Fruit fly (Drosophila melanogaster) whole organism, pupa: ENCODE results near the gene CG32625.

Source experiments
- CG10348 ChIP-seq: fragments of 200-800 bp; sonication (Bioruptor generic); IDR thresholded peaks from 2 replicates; pipeline ENCODE4 v1.3.6; 2022; ENCODE audit warnings: missing biosample characterization, missing genetic modification characterization
- CG12605 ChIP-seq: fragments of 200-800 bp; sonication (Bioruptor generic); IDR thresholded peaks from 2 replicates; pipeline ENCODE4 v1.3.6; 2022; ENCODE audit warnings: missing biosample characterization, missing genetic modification characterization
- CG13204 ChIP-seq: fragments of 200-800 bp; sonication (Bioruptor generic); optimal IDR thresholded peaks from 2 replicates; lab custom pipeline; 2018; ENCODE audit warnings: missing biosample characterization, mild to moderate bottlenecking, missing genetic modification characterization, moderate library complexity
- CG14655 ChIP-seq: fragments of 200-800 bp; sonication (Bioruptor generic); optimal IDR thresholded peaks from 3 replicates; lab custom pipeline; 2017; ENCODE audit warnings: mild to moderate bottlenecking, missing biosample characterization, missing genetic modification reagents, missing genetic modification characterization
- CG15710 ChIP-seq: fragments of 200-800 bp; sonication (Bioruptor generic); optimal IDR thresholded peaks from 2 replicates; lab custom pipeline; 2018; ENCODE audit warnings: missing biosample characterization, mild to moderate bottlenecking, missing genetic modification characterization, moderate library complexity
- CG17806 ChIP-seq: fragments of 200-800 bp; sonication (Bioruptor generic); optimal IDR thresholded peaks from 2 replicates; lab custom pipeline; 2018; ENCODE audit warnings: missing biosample characterization, mild to moderate bottlenecking, missing genetic modification characterization, moderate library complexity
- CG32121 ChIP-seq: fragments of 200-800 bp; sonication (Bioruptor generic); IDR thresholded peaks from 2 replicates; pipeline ENCODE4 v1.3.6; 2022; ENCODE audit warnings: missing biosample characterization, missing genetic modification characterization
- CG34367 ChIP-seq: fragments of 200-800 bp; sonication (Bioruptor generic); optimal IDR thresholded peaks from 2 replicates; lab custom pipeline; 2018; ENCODE audit warnings: missing biosample characterization, mild to moderate bottlenecking, missing genetic modification characterization
- CG4496 ChIP-seq: fragments of 200-800 bp; sonication (Bioruptor generic); IDR thresholded peaks from 3 replicates; pipeline ENCODE4 v1.3.6; 2022; ENCODE audit warnings: missing biosample characterization, missing genetic modification characterization
- CG8159 ChIP-seq: fragments of 200-800 bp; sonication (Bioruptor generic); optimal IDR thresholded peaks from 3 replicates; lab custom pipeline; 2018; ENCODE audit warnings: missing biosample characterization, mild to moderate bottlenecking, missing genetic modification characterization, moderate library complexity
- CG8301 ChIP-seq: fragments of 200-800 bp; sonication (Bioruptor generic); optimal IDR thresholded peaks from 2 replicates; lab custom pipeline; 2018; ENCODE audit warnings: missing biosample characterization, mild to moderate bottlenecking, missing genetic modification characterization
- CG9948 ChIP-seq: fragments of 200-800 bp; sonication (Bioruptor generic); optimal IDR thresholded peaks from 2 replicates; lab custom pipeline; 2018; ENCODE audit warnings: missing biosample characterization, mild to moderate bottlenecking, missing genetic modification characterization, moderate library complexity
- D1 ChIP-seq: fragments of 200-800 bp; sonication (Bioruptor generic); optimal IDR thresholded peaks from 2 replicates; lab custom pipeline; 2018; ENCODE audit warnings: missing biosample characterization, mild to moderate bottlenecking, missing genetic modification characterization, moderate library complexity
- EcR ChIP-seq: fragments of 200-800 bp; sonication (Bioruptor generic); optimal IDR thresholded peaks from 3 replicates; lab custom pipeline; 2019; ENCODE audit warnings: missing biosample characterization, missing genetic modification characterization, mild to moderate bottlenecking, moderate library complexity, missing genetic modification reagents
- Ets98B ChIP-seq: fragments of 200-800 bp; sonication (Bioruptor generic); IDR thresholded peaks from 2 replicates; pipeline ENCODE4 v1.3.6; 2022; ENCODE audit warnings: missing biosample characterization, missing genetic modification characterization
- Pif1A ChIP-seq: fragments of 200-800 bp; sonication (Bioruptor generic); optimal IDR thresholded peaks from 3 replicates; lab custom pipeline; 2016; ENCODE audit warnings: missing biosample characterization, missing genetic modification characterization
- Pif1B ChIP-seq: fragments of 200-800 bp; sonication (Bioruptor generic); optimal IDR thresholded peaks from 3 replicates; lab custom pipeline; 2016; ENCODE audit warnings: missing biosample characterization, missing genetic modification characterization
- Snoo ChIP-seq: fragments of 200-800 bp; sonication (Bioruptor generic); optimal IDR thresholded peaks from 3 replicates; lab custom pipeline; 2017; ENCODE audit warnings: missing biosample characterization, mild to moderate bottlenecking, missing genetic modification characterization, inconsistent platforms
- fd96Ca ChIP-seq: fragments of 200-800 bp; sonication (Bioruptor generic); IDR thresholded peaks from 3 replicates; pipeline ENCODE4 v1.3.6; 2022; ENCODE audit warnings: missing biosample characterization, missing genetic modification characterization
- gl ChIP-seq: fragments of 200-800 bp; sonication (Bioruptor generic); optimal IDR thresholded peaks from 2 replicates; lab custom pipeline; 2018; ENCODE audit warnings: missing biosample characterization, mild to moderate bottlenecking, missing genetic modification characterization
- rn ChIP-seq: fragments of 200-800 bp; sonication (Bioruptor generic); IDR thresholded peaks from 2 replicates; pipeline ENCODE4 v1.3.6; 2022; ENCODE audit warnings: missing biosample characterization, missing genetic modification characterization

Gene CG32625

DNA sequence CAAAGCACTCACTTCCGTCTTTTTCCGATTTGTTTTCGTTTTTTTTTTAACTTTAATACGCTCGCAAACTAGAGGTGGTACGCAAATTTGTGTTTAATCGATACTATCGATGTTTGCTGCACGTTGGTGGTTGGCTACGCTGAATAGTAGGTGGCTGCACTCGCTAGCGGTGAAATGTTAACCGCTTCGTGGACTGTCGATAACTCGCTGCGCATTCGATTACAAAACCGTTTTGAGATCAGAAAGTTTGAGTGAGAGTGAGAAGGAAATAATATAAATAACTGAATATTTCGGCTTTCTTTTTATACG, 20.5 kb downstream of the CG32625 start, which contains the start of gene g:
Gene g, minus strand, starts transcription at position 105 of the 309 bp plus-strand sequence.
- peak; percentile 55; the same call in 2 of the 3 replicates for TF ChIP-seq CG4496 (GFP tag; lab: Robert Waterston, UW)
- TF ChIP-seq CG12605 (GFP tag; lab: Robert Waterston, UW) = 0 out of 2 replicates have a peak, but pooled peaks have one; percentile 12
- no peak for TF ChIP-seq CG10348 (GFP tag; lab: Robert Waterston, UW)
- peak; percentile 26; the same call in 1 of the 2 replicates for TF ChIP-seq CG32121 (GFP tag; lab: Robert Waterston, UW)
- no peak for TF ChIP-seq CG17806

DNA sequence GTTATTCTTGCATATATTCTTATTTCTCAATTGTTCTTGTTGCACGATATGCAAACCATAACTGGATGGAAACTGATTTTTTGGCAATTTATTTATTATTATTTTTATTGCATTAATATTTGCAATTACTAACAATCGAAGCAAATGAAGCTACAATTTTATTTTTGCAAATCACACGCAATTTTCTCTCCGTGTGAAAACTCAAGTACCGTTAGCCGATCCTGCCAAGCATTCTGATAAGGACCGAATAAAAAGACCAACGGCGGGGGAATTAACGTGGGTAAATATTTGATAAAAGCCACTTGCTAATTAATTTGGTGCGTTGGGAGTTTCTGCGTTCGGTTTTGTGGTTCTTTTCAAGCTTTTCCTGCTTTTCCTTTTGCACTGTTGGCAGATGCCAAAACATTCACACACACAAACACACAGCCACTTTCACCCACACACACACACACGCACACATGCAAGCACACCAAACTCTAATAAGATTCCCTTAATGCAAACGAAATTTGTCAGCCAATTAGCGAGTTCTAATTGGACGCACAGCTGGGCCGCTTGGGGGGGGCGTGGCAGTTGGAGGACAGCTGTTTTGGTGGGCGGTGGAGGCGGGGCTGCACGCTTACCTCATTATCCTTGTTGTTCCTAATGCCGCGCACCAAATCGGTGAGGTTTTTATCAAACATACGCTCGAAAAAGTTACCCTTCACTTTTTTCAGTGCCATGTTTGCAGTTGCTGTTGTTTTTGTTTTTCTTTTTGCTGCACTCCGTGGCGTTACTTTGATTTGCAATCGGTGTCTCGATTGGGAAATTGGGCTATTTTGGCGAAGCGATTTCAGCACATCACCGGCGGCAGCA, 21.1 kb downstream of the CG32625 start:
- TF ChIP-seq CG4496 (GFP tag; lab: Robert Waterston, UW) (no peak), Pif1A (GFP tag; lab: Kevin White, UChicago) (no peak), CG13204 (GFP tag; lab: Kevin White, UChicago) (no peak), EcR (no peak), fd96Ca (GFP tag; lab: Robert Waterston, UW) (no peak), gl (no peak), CG8159 (tag; lab: Kevin White, UChicago) (no peak), CG14655 (GFP tag; lab: Kevin White, UChicago) (no peak), D1 (tag; lab: Kevin White, UChicago) (no peak), rn (GFP tag; lab: Robert Waterston, UW) (no peak)
- TF ChIP-seq, all 21 proteins: peak for 0

DNA sequence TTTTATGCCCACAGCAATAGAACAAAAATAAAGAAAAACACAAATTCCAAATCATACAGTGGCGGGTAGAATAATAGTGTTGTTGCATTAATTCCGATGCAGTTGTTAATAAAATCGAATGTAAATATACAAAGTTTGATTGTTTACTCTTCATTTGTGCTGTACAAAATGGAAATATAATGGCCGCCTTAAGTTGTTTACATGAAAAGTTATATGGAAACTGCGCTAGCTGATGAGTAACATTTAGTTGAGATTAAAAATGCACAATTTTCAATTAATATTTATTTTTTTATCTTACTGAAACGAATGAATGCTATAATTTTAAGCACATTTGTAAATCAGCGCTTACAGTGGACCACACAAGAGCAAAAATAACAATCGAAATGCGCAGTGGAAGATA, 21.8 kb downstream of the CG32625 start:
- TF ChIP-seq CG17806 = peak; percentile 8
- TF ChIP-seq EcR = no peak
- no peak for TF ChIP-seq CG13204 (GFP tag; lab: Kevin White, UChicago)
- TF ChIP-seq CG9948 = peak; percentile 36
- TF ChIP-seq CG34367 (tag; lab: Kevin White, UChicago) = no peak
- TF ChIP-seq Pif1A (GFP tag; lab: Kevin White, UChicago) = no peak
- TF ChIP-seq Pif1B (GFP tag; lab: Kevin White, UChicago) = no peak
- TF ChIP-seq D1 (tag; lab: Kevin White, UChicago) = no peak
- peak; percentile 13 for TF ChIP-seq CG15710 (tag; lab: Kevin White, UChicago)
- TF ChIP-seq CG10348 (GFP tag; lab: Robert Waterston, UW) = no peak
- TF ChIP-seq CG4496 (GFP tag; lab: Robert Waterston, UW) = peak; percentile 52; the same call in 2 of the 3 replicates
- no peak for TF ChIP-seq CG14655 (GFP tag; lab: Kevin White, UChicago)
- no peak for TF ChIP-seq rn (GFP tag; lab: Robert Waterston, UW)
- TF ChIP-seq CG32121 (GFP tag; lab: Robert Waterston, UW) = peak; percentile 46
- peak; percentile 32 for TF ChIP-seq Ets98B (GFP tag; lab: Robert Waterston, UW)

DNA sequence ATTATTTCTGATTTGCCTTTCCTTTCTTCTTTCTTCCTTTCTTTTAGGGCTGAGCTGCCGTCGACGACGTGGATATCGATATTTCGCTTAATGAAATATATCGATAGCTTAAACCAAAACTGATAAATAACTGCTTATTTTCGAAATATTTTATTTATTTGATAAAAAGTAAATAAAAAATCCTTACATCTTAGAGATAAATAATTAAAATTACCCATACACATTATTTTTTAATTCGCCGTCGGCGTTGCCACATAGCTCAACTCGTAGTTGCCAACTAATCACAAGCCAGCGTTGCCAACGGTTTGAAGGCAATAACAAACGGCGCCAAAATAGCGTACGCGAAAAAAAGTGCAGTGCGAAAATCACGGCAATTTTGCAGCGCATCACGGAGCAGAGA, 34.7 kb downstream of the CG32625 start, which contains the start of the genes Mrgn1 and mus101:
Gene Mrgn1, minus strand, starts transcription at position 44 of the 400 bp plus-strand sequence.
Gene mus101, plus strand, starts transcription at position 313 of the 400 bp plus-strand sequence.
- TF ChIP-seq D1 (tag; lab: Kevin White, UChicago) (no peak), CG4496 (GFP tag; lab: Robert Waterston, UW) (no peak), CG15710 (tag; lab: Kevin White, UChicago) (no peak), CG9948 (no peak), Ets98B (GFP tag; lab: Robert Waterston, UW) (no peak), CG13204 (GFP tag; lab: Kevin White, UChicago) (no peak), CG32121 (GFP tag; lab: Robert Waterston, UW) (no peak), rn (GFP tag; lab: Robert Waterston, UW) (no peak), CG34367 (tag; lab: Kevin White, UChicago) (no peak), CG10348 (GFP tag; lab: Robert Waterston, UW) (no peak), CG12605 (GFP tag; lab: Robert Waterston, UW) (no peak), CG8159 (tag; lab: Kevin White, UChicago) (no peak), CG17806 (no peak), fd96Ca (GFP tag; lab: Robert Waterston, UW) (no peak), CG14655 (GFP tag; lab: Kevin White, UChicago) (no peak), CG8301 (tag; lab: Kevin White, UChicago) (no peak)

DNA sequence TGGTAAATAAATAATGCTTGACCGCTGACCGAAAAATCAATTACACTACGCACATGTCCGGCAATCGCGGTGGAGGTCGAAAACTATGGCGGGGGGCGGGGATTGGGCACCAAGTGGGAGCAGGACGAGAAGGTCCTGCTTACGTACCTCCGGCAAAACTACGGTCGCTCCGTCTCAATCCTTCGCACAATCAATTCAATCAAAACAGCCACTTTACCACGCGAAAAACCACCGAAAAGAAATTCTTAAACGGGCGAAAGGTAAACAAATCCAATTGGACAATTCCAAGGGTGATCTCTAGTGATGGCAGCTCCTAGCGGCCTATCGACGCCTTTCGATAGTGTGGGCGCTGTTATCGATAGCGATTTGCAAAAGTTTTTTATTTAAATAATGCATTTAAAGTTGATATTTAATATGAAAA, 38.6 kb downstream of the CG32625 start, which contains the start of gene Nadsyn:
Gene Nadsyn, minus strand, starts transcription at position 304 of the 421 bp plus-strand sequence.
- no peak for TF ChIP-seq CG8301 (tag; lab: Kevin White, UChicago)
- TF ChIP-seq CG8159 (tag; lab: Kevin White, UChicago) = no peak
- no peak for TF ChIP-seq CG15710 (tag; lab: Kevin White, UChicago)
- no peak for TF ChIP-seq CG14655 (GFP tag; lab: Kevin White, UChicago)
- no peak for TF ChIP-seq CG10348 (GFP tag; lab: Robert Waterston, UW)
- TF ChIP-seq Pif1B (GFP tag; lab: Kevin White, UChicago) = no peak
- TF ChIP-seq CG4496 (GFP tag; lab: Robert Waterston, UW) = no peak
- TF ChIP-seq D1 (tag; lab: Kevin White, UChicago) = no peak
- TF ChIP-seq rn (GFP tag; lab: Robert Waterston, UW) = no peak
- TF ChIP-seq fd96Ca (GFP tag; lab: Robert Waterston, UW) = no peak
- TF ChIP-seq CG32121 (GFP tag; lab: Robert Waterston, UW) = no peak
- TF ChIP-seq CG17806 = no peak
- TF ChIP-seq Snoo (tag; lab: Kevin White, UChicago) = no peak
